Worm (Caenorhabditis elegans) whole organism, young adult: ENCODE data around the gene srj-25.

Source experiments
- B0035.1 ChIP-seq: sonication (generic microtip); optimal IDR thresholded peaks from 2 replicates; lab custom pipeline; 2016; ENCODE audit warnings: missing genetic modification characterization, mild to moderate bottlenecking, missing compliant biosample characterization, missing genotype, missing genetic modification reagents
- dpl-1 ChIP-seq: fragments of 150-350 bp; optimal IDR thresholded peaks from 2 replicates; lab custom pipeline; 2014; ENCODE audit warnings: missing biosample characterization, missing genetic modification reagents, missing genetic modification characterization
- hlh-26 ChIP-seq: fragments of 200-800 bp; sonication (Bioruptor generic); conservative IDR thresholded peaks from 2 replicates; pipeline ENCODE4 v1.3.6; 2022; ENCODE audit warnings: missing genetic modification reagents, missing genetic modification characterization, missing compliant biosample characterization
- hsf-1 ChIP-seq: fragments of 200-800 bp; sonication (Bioruptor generic); IDR thresholded peaks from 2 replicates; pipeline ENCODE4 v1.3.6; 2022; ENCODE audit warnings: missing genetic modification reagents, missing genetic modification characterization, missing compliant biosample characterization
- mel-28 ChIP-seq: sonication (generic microtip); optimal IDR thresholded peaks from 2 replicates; lab custom pipeline; 2016; ENCODE audit warnings: borderline replicate concordance, mild to moderate bottlenecking, missing genetic modification characterization, missing compliant biosample characterization
- nfya-1 ChIP-seq: sonication (generic microtip); optimal IDR thresholded peaks from 2 replicates; lab custom pipeline; 2017; ENCODE audit warnings: antibody characterized with exemption, missing compliant biosample characterization, missing genetic modification characterization, borderline replicate concordance; ENCODE audit not compliant: insufficient read depth
- nhr-90 ChIP-seq: sonication (generic microtip); optimal IDR thresholded peaks from 2 replicates; lab custom pipeline; 2016; ENCODE audit warnings: missing genotype, mild to moderate bottlenecking, missing genetic modification characterization, missing compliant biosample characterization
- tbx-9 ChIP-seq: sonication (generic microtip); optimal IDR thresholded peaks from 2 replicates; lab custom pipeline; 2016; ENCODE audit warnings: borderline replicate concordance, missing genetic modification characterization, inconsistent platforms, missing compliant biosample characterization
- unc-62 ChIP-seq: fragments of 150-350 bp; optimal IDR thresholded peaks from 2 replicates; lab custom pipeline; 2014; ENCODE audit warnings: missing biosample characterization, missing genetic modification reagents, missing genetic modification characterization

DNA sequence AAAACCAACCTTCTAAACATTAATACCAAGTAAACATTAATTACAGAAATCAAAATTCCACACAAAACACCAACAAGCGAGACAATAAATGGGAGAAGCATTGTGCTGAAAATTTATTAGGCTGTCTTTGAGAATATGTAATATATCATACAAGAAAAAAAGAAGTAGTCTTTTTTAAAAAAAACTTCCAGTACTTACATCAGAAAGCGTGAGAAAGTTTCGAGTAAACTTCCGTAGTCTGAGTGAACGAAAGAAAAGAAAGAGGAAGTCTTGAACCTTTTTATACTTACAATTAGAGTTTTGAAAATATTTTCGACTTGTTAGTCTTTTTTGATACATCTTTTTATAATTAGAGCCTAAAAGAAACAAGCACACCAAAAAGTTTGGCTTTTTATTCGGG lies 16.3 kb downstream of the srj-25 start, which contains the start of gene srbc-40:
- TF ChIP-seq nfya-1 (tag; lab: Kevin White, UChicago) = no peak
- TF ChIP-seq tbx-9 (tag; lab: Kevin White, UChicago) = no peak
- TF ChIP-seq hsf-1 = no peak
- no peak for TF ChIP-seq dpl-1
- no peak for TF ChIP-seq unc-62 (GFP tag; lab: Kevin White, UChicago)
- no peak for TF ChIP-seq mel-28 (tag; lab: Kevin White, UChicago)
- TF ChIP-seq nhr-90 (tag; lab: Kevin White, UChicago) = no peak
- TF ChIP-seq hlh-26 (GFP tag; lab: Robert Waterston, UW) = no peak
- TF ChIP-seq B0035.1 = no peak
